Worm (Caenorhabditis elegans): ENCODE data around the gene nlp-58.

Gene nlp-58

ce11 chrV:9948840-9949239 lies at the start of gene nlp-58:
Gene nlp-58, minus strand, starts transcription at chrV:9948940.
- no peak for TF ChIP-seq ztf-23 (GFP tag; IDR thresholded peaks at IDR 0.05)
- TF ChIP-seq T22C8.4 (GFP tag; IDR thresholded peaks at IDR 0.05): no peak
- TF ChIP-seq ztf-29 (GFP tag; IDR thresholded peaks at IDR 0.05): no peak
- TF ChIP-seq ref-1 (GFP tag; conservative IDR thresholded peaks at IDR 0.05): no peak
- no peak for TF ChIP-seq klf-2 (GFP tag; conservative IDR thresholded peaks at IDR 0.05)
- TF ChIP-seq tab-1 (GFP tag; IDR thresholded peaks at IDR 0.05): no peak
- TF ChIP-seq cog-1 (tag; optimal IDR thresholded peaks at IDR 0.05): no peak
- TF ChIP-seq flt-1 (GFP tag; IDR thresholded peaks at IDR 0.05): no peak
- no peak for TF ChIP-seq med-1 (GFP tag; optimal IDR thresholded peaks at IDR 0.05; ENCODE audit: insufficient read depth)

DNA sequence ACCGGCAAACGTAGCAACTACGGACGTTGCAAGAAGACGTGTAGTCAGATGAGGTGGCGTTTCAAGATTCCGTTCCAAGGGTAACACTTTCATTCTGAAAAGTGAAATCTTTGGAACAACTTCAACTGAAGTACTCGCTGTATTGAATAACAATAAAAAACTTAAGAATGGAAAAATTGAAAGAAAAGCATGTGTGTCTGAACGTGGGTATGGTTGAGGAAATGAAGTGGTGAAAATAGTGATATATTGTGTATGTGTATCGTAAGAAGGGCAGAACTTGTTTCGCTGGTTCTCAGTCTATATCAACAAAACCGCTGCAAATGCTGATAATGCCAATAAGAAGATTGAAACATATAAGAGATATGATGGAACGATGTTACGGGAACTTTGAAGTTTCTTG lies 47.1 kb upstream of the nlp-58 start, which contains the start of gene K08H10.6:
TSS of gene K08H10.6 (minus strand) at position 101 of the 400 bp plus-strand sequence.
- TF ChIP-seq flt-1 (GFP tag; IDR thresholded peaks at IDR 0.05) (no peak), cog-1 (tag; optimal IDR thresholded peaks at IDR 0.05) (no peak), ref-1 (GFP tag; conservative IDR thresholded peaks at IDR 0.05) (no peak), tab-1 (GFP tag; IDR thresholded peaks at IDR 0.05) (no peak), klf-2 (GFP tag; conservative IDR thresholded peaks at IDR 0.05) (no peak), T22C8.4 (GFP tag; IDR thresholded peaks at IDR 0.05) (no peak), med-1 (GFP tag; optimal IDR thresholded peaks at IDR 0.05; ENCODE audit: insufficient read depth) (no peak), ztf-23 (GFP tag; IDR thresholded peaks at IDR 0.05) (no peak), ztf-29 (GFP tag; IDR thresholded peaks at IDR 0.05) (no peak)

- no peak for TF ChIP-seq med-1 (GFP tag; optimal IDR thresholded peaks at IDR 0.05; ENCODE audit: insufficient read depth)
- no peak for TF ChIP-seq klf-2 (GFP tag; conservative IDR thresholded peaks at IDR 0.05)
- no peak for TF ChIP-seq tab-1 (GFP tag; IDR thresholded peaks at IDR 0.05)
- TF ChIP-seq cog-1 (tag; optimal IDR thresholded peaks at IDR 0.05): no peak
- no peak for TF ChIP-seq ref-1 (GFP tag; conservative IDR thresholded peaks at IDR 0.05)
- TF ChIP-seq ztf-23 (GFP tag; IDR thresholded peaks at IDR 0.05): no peak
- no peak for TF ChIP-seq flt-1 (GFP tag; IDR thresholded peaks at IDR 0.05)
- no peak for TF ChIP-seq ztf-29 (GFP tag; IDR thresholded peaks at IDR 0.05)
These were observed 42.9 kb upstream of the nlp-58 start, which contains the start of the genes rde-1 and trpp-6 for ce11 chrV:9991610-9992009. Gene rde-1, minus strand, starts transcription at chrV:9991642. Gene trpp-6, plus strand, starts transcription at chrV:9991895.

ce11 chrV:9987688-9988087 lies 38.9 kb upstream of the nlp-58 start, which contains the start of gene C27H6.8:
Gene C27H6.8, minus strand, starts transcription at chrV:9987788.
- TF ChIP-seq T22C8.4 (GFP tag; IDR thresholded peaks at IDR 0.05): no peak
- no peak for TF ChIP-seq tab-1 (GFP tag; IDR thresholded peaks at IDR 0.05)
- no peak for TF ChIP-seq flt-1 (GFP tag; IDR thresholded peaks at IDR 0.05)
- TF ChIP-seq ztf-23 (GFP tag; IDR thresholded peaks at IDR 0.05): no peak
- no peak for TF ChIP-seq klf-2 (GFP tag; conservative IDR thresholded peaks at IDR 0.05)
- TF ChIP-seq cog-1 (tag; optimal IDR thresholded peaks at IDR 0.05): no peak
- TF ChIP-seq med-1 (GFP tag; optimal IDR thresholded peaks at IDR 0.05; ENCODE audit: insufficient read depth): no peak
- TF ChIP-seq ref-1 (GFP tag; conservative IDR thresholded peaks at IDR 0.05): no peak
- no peak for TF ChIP-seq ztf-29 (GFP tag; IDR thresholded peaks at IDR 0.05)

DNA sequence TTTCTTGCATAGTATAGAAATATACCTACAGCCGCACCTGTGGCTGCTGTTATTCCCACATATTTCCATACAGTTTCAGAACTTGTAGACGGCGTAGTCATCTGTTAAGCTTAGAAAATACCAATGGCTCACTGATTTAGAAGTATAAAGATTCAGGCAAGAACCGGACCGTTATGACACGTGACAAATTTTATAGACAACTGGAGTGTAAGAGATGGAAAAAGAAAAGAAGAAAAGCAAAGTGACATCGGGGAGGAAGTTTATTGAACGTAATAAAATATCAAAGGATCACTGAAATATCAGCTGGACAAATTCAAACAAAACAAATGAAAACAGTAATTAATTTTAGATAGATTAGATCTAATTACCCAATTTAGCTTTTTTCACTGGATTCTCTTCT lies 37.4 kb upstream of the nlp-58 start, which contains the start of gene rmd-2:
TSS of gene rmd-2 (minus strand) at position 101 of the 400 bp plus-strand sequence.
- TF ChIP-seq ztf-23 (GFP tag; IDR thresholded peaks at IDR 0.05): no peak
- TF ChIP-seq klf-2 (GFP tag; conservative IDR thresholded peaks at IDR 0.05): no peak
- TF ChIP-seq tab-1 (GFP tag; IDR thresholded peaks at IDR 0.05): no peak
- no peak for TF ChIP-seq cog-1 (tag; optimal IDR thresholded peaks at IDR 0.05)
- TF ChIP-seq ref-1 (GFP tag; conservative IDR thresholded peaks at IDR 0.05): no peak
- TF ChIP-seq T22C8.4 (GFP tag; IDR thresholded peaks at IDR 0.05): no peak
- TF ChIP-seq flt-1 (GFP tag; IDR thresholded peaks at IDR 0.05): no peak
- no peak for TF ChIP-seq med-1 (GFP tag; optimal IDR thresholded peaks at IDR 0.05; ENCODE audit: insufficient read depth)
- TF ChIP-seq ztf-29 (GFP tag; IDR thresholded peaks at IDR 0.05): no peak

- TF ChIP-seq ztf-23 (GFP tag; IDR thresholded peaks at IDR 0.05) (no peak), cog-1 (tag; optimal IDR thresholded peaks at IDR 0.05) (no peak), tab-1 (GFP tag; IDR thresholded peaks at IDR 0.05) (no peak), klf-2 (GFP tag; conservative IDR thresholded peaks at IDR 0.05) (no peak), flt-1 (GFP tag; IDR thresholded peaks at IDR 0.05) (no peak), ref-1 (GFP tag; conservative IDR thresholded peaks at IDR 0.05) (no peak), ztf-29 (GFP tag; IDR thresholded peaks at IDR 0.05) (no peak), med-1 (GFP tag; optimal IDR thresholded peaks at IDR 0.05; ENCODE audit: insufficient read depth) (no peak), T22C8.4 (GFP tag; IDR thresholded peaks at IDR 0.05) (no peak)
These were observed 36.6 kb upstream of the nlp-58 start for ce11 chrV:9985227-9985864.

DNA sequence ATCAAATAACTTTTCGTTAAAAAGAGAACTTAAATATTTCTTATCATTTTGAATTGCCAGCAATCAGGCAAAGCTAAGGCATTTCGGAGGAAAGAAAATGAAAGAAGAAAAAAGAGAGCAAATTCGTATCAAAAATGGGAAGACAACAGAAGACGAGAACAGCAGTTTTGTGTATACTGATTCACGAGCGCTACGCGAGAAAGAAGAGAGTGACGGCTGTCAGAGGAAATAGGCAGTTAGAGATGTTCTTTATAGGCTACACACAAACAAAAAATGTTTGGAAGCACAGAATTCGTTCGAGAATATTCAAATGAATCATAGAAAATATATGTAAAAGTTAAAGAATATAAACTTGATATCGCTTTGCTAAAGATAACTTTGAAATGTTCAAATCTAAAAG lies 36.1 kb upstream of the nlp-58 start:
- TF ChIP-seq flt-1 (GFP tag; IDR thresholded peaks at IDR 0.05) (no peak), ztf-29 (GFP tag; IDR thresholded peaks at IDR 0.05) (no peak)

- no peak for TF ChIP-seq klf-2 (GFP tag; conservative IDR thresholded peaks at IDR 0.05)
- TF ChIP-seq tab-1 (GFP tag; IDR thresholded peaks at IDR 0.05): no peak
- TF ChIP-seq ref-1 (GFP tag; conservative IDR thresholded peaks at IDR 0.05): no peak
- TF ChIP-seq ztf-23 (GFP tag; IDR thresholded peaks at IDR 0.05): no peak
- TF ChIP-seq flt-1 (GFP tag; IDR thresholded peaks at IDR 0.05): no peak
These were observed 34.8 kb upstream of the nlp-58 start for ce11 chrV:9983529-9983928.

DNA sequence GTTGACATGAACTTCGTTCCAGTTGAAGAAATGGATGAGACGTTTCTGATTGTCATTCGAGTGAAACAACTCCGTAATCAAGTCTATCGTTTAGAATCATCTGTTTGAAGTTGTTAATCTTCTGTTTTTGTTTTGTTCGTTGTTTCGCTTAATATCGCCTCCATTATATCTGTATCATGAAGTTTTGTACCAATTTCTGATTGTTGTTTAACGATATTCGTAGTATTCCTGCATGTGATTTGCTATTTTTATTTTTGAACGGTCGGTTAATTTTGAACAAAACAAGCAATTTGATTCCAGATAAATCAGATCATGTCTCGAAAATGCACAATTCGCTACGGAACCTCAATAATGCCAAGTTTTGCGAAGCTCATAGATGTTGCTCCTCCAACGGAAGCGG lies 33.8 kb upstream of the nlp-58 start, which contains the start of gene C27H6.9:
TSS of gene C27H6.9 (plus strand) at position 301 of the 400 bp plus-strand sequence.
- TF ChIP-seq ztf-23 (GFP tag; IDR thresholded peaks at IDR 0.05) (no peak), ztf-29 (GFP tag; IDR thresholded peaks at IDR 0.05) (no peak), med-1 (GFP tag; optimal IDR thresholded peaks at IDR 0.05; ENCODE audit: insufficient read depth) (no peak), cog-1 (tag; optimal IDR thresholded peaks at IDR 0.05) (no peak)

All from whole organism, midembryonic.